Worm (Caenorhabditis elegans): ENCODE measurements around the gene srg-3.

DNA sequence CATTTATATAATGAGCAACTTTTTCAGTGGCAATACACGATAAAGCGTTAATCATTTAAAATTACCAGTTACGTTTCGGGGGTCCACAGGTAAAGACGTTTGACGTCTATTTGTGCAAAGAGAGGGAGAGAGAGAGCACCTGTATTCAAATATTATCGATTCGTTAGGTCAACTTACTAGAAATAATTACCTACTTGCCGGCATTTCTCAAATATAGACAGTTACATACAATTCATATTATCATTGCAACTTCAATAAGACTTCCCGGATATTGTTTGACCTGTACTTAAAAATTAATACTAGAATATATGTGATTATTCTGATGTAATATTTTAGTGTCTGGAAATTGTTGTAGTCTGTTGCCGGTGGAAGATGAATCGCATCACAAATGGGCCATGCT is 15.7 kb upstream of the srg-3 start, which contains the start of gene gadr-3:
- TF ChIP-seq him-1 (tag; optimal IDR thresholded peaks at IDR 0.05) (no peak), W03F9.2 (tag; optimal IDR thresholded peaks at IDR 0.05) (no peak), dao-5 (tag; optimal IDR thresholded peaks at IDR 0.05) (no peak)
